Fruit fly (Drosophila melanogaster) whole organism, pupa: ENCODE measurements around the gene Prosalpha2.

Source experiments
- CG12605 ChIP-seq: fragments of 200-800 bp; sonication (Bioruptor generic); IDR thresholded peaks from 2 replicates; pipeline ENCODE4 v1.3.6; 2022; ENCODE audit warnings: missing biosample characterization, missing genetic modification characterization
- CG13204 ChIP-seq: fragments of 200-800 bp; sonication (Bioruptor generic); optimal IDR thresholded peaks from 2 replicates; lab custom pipeline; 2018; ENCODE audit warnings: missing biosample characterization, mild to moderate bottlenecking, missing genetic modification characterization, moderate library complexity
- CG14655 ChIP-seq: fragments of 200-800 bp; sonication (Bioruptor generic); optimal IDR thresholded peaks from 3 replicates; lab custom pipeline; 2017; ENCODE audit warnings: mild to moderate bottlenecking, missing biosample characterization, missing genetic modification reagents, missing genetic modification characterization
- CG15710 ChIP-seq: fragments of 200-800 bp; sonication (Bioruptor generic); optimal IDR thresholded peaks from 2 replicates; lab custom pipeline; 2018; ENCODE audit warnings: missing biosample characterization, mild to moderate bottlenecking, missing genetic modification characterization, moderate library complexity
- CG17806 ChIP-seq: fragments of 200-800 bp; sonication (Bioruptor generic); optimal IDR thresholded peaks from 2 replicates; lab custom pipeline; 2018; ENCODE audit warnings: missing biosample characterization, mild to moderate bottlenecking, missing genetic modification characterization, moderate library complexity
- CG34367 ChIP-seq: fragments of 200-800 bp; sonication (Bioruptor generic); optimal IDR thresholded peaks from 2 replicates; lab custom pipeline; 2018; ENCODE audit warnings: missing biosample characterization, mild to moderate bottlenecking, missing genetic modification characterization
- CG8159 ChIP-seq: fragments of 200-800 bp; sonication (Bioruptor generic); optimal IDR thresholded peaks from 3 replicates; lab custom pipeline; 2018; ENCODE audit warnings: missing biosample characterization, mild to moderate bottlenecking, missing genetic modification characterization, moderate library complexity
- D1 ChIP-seq: fragments of 200-800 bp; sonication (Bioruptor generic); optimal IDR thresholded peaks from 2 replicates; lab custom pipeline; 2018; ENCODE audit warnings: missing biosample characterization, mild to moderate bottlenecking, missing genetic modification characterization, moderate library complexity
- gl ChIP-seq: fragments of 200-800 bp; sonication (Bioruptor generic); optimal IDR thresholded peaks from 2 replicates; lab custom pipeline; 2018; ENCODE audit warnings: missing biosample characterization, mild to moderate bottlenecking, missing genetic modification characterization

dm6 chr3R:12385949-12386348 lies 45.2 kb upstream of the Prosalpha2 start, which contains the start of gene Sol1:
- no peak for TF ChIP-seq gl (tag; lab: Kevin White, UChicago)
- no peak for TF ChIP-seq CG12605 (GFP tag; lab: Robert Waterston, UW)
- TF ChIP-seq CG14655 (GFP tag; lab: Kevin White, UChicago) = no peak
- no peak for TF ChIP-seq CG34367 (tag; lab: Kevin White, UChicago)
- TF ChIP-seq CG8159 = no peak
- no peak for TF ChIP-seq CG15710
- no peak for TF ChIP-seq CG17806 (tag; lab: Kevin White, UChicago)
- no peak for TF ChIP-seq D1 (tag; lab: Kevin White, UChicago)
- no peak for TF ChIP-seq CG13204 (GFP tag; lab: Kevin White, UChicago)
